Worm (Caenorhabditis elegans) whole organism, early embryonic: ENCODE measurements around the gene C56G2.22.

ENCODE experiments used
- aly-1 ChIP-seq: sonication (generic microtip); optimal IDR thresholded peaks from 2 replicates; lab custom pipeline; 2016; ENCODE audit warnings: missing genetic modification characterization, missing compliant biosample characterization
- ama-1 ChIP-seq: fragments of 150-350 bp; optimal IDR thresholded peaks from 2 replicates; lab custom pipeline; 2014
- ceh-13 ChIP-seq: fragments of 200-800 bp; sonication (Bioruptor generic); optimal IDR thresholded peaks from 2 replicates; lab custom pipeline; 2018; ENCODE audit warnings: mild to moderate bottlenecking, missing genetic modification characterization, missing compliant biosample characterization
- ets-7 ChIP-seq: sonication (generic microtip); optimal IDR thresholded peaks from 2 replicates; lab custom pipeline; 2016; ENCODE audit warnings: missing genotype, missing genetic modification characterization, missing compliant biosample characterization
- flt-1 ChIP-seq: fragments of 200-800 bp; sonication (Bioruptor generic); IDR thresholded peaks from 2 replicates; pipeline ENCODE4 v1.3.6; 2022; ENCODE audit warnings: missing genetic modification characterization, missing compliant biosample characterization
- hmg-4 ChIP-seq: fragments of 200-800 bp; sonication (Bioruptor generic); optimal IDR thresholded peaks from 2 replicates; lab custom pipeline; 2018; ENCODE audit warnings: mild to moderate bottlenecking, missing genetic modification characterization, missing compliant biosample characterization
- hnd-1 ChIP-seq: sonication (generic microtip); optimal IDR thresholded peaks from 2 replicates; lab custom pipeline; 2016; ENCODE audit warnings: missing genetic modification characterization, missing compliant biosample characterization
- pes-1 ChIP-seq: fragments of 200-800 bp; sonication (Bioruptor generic); IDR thresholded peaks from 2 replicates; pipeline ENCODE4 v1.3.6; 2022; ENCODE audit warnings: missing genetic modification reagents, missing genetic modification characterization, missing compliant biosample characterization
- scrt-1 ChIP-seq: fragments of 200-800 bp; sonication (Bioruptor generic); IDR thresholded peaks from 2 replicates; pipeline ENCODE4 v1.3.6; 2022; ENCODE audit warnings: missing genetic modification characterization, missing compliant biosample characterization

DNA sequence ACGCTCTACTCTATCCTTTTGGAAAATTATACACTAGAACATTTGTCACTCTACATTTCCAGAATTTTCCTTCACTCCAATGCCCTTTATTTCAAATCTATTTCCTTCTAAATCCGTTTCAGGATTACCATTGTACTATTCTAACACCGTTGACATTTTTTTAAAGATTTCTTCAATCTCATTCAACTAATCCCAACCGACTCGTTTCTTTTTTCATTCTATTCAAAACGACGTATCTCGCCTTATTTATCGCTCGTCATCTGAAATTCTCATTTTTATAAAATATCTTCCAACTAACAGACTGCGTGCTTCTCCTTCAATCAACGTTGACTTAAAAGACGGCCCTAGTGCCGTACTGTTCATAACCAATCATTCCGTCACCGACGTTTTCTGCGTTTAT is 6.8 kb downstream of the C56G2.22 start, which contains the start of gene akap-1:
- TF ChIP-seq ets-7 (tag; lab: Kevin White, UChicago) = no peak
- no peak for TF ChIP-seq hnd-1 (tag; lab: Kevin White, UChicago)
- no peak for TF ChIP-seq scrt-1
- TF ChIP-seq ama-1 (lab: Kevin White, UChicago) = no peak
- no peak for TF ChIP-seq flt-1
- TF ChIP-seq ceh-13 = no peak
- no peak for TF ChIP-seq pes-1
- TF ChIP-seq hmg-4 (GFP tag; lab: Kevin White, UChicago) = no peak
- TF ChIP-seq aly-1 (tag; lab: Kevin White, UChicago) = no peak
